Fruit fly (Drosophila melanogaster) whole organism, embryonic: ENCODE results near the gene Gld2.

ENCODE experiments used
- ATbp ChIP-seq: fragments of 200-800 bp; sonication (Bioruptor generic); optimal IDR thresholded peaks from 2 replicates; lab custom pipeline; 2017; ENCODE audit warnings: missing biosample characterization, mild to moderate bottlenecking, missing genetic modification characterization, missing genetic modification reagents
- Asciz ChIP-seq: fragments of 200-800 bp; sonication (Bioruptor generic); optimal IDR thresholded peaks from 2 replicates; lab custom pipeline; 2017; ENCODE audit warnings: missing biosample characterization, mild to moderate bottlenecking, missing genetic modification characterization, missing genetic modification reagents
- Awh ChIP-seq: fragments of 200-800 bp; sonication (Bioruptor generic); IDR thresholded peaks from 2 replicates; pipeline ENCODE4, ENCODE4 v1.3.6; 2022; ENCODE audit warnings: missing biosample characterization, missing genetic modification characterization
- BEAF-32 ChIP-seq: fragments of 200-800 bp; sonication (Bioruptor generic); optimal IDR thresholded peaks from 3 replicates; lab custom pipeline; 2017; ENCODE audit warnings: missing biosample characterization, missing genetic modification characterization, mild to moderate bottlenecking, moderate library complexity, missing genetic modification reagents
- BtbVII ChIP-seq: fragments of 200-800 bp; sonication (Bioruptor generic); optimal IDR thresholded peaks from 3 replicates; lab custom pipeline; 2017; ENCODE audit warnings: missing biosample characterization, mild to moderate bottlenecking, missing genetic modification characterization
- CG11456 ChIP-seq: fragments of 200-800 bp; sonication (Bioruptor generic); IDR thresholded peaks from 3 replicates; pipeline ENCODE4 v1.3.6; 2022; ENCODE audit warnings: missing biosample characterization, missing genetic modification characterization
- CG12236 ChIP-seq: fragments of 200-800 bp; sonication (Bioruptor generic); optimal IDR thresholded peaks from 2 replicates; lab custom pipeline; 2016; ENCODE audit warnings: missing biosample characterization, missing genetic modification characterization
- CG12299 ChIP-seq: fragments of 200-800 bp; sonication (Bioruptor generic); optimal IDR thresholded peaks from 2 replicates; lab custom pipeline; 2018; ENCODE audit warnings: missing biosample characterization, mild to moderate bottlenecking, missing genetic modification characterization
- CG14441 ChIP-seq: fragments of 200-800 bp; sonication (Bioruptor generic); IDR thresholded peaks from 2 replicates; pipeline ENCODE4 v1.3.6; 2022; ENCODE audit warnings: missing biosample characterization, missing genetic modification characterization
- CG1647 ChIP-seq: fragments of 200-800 bp; sonication (Bioruptor generic); optimal IDR thresholded peaks from 3 replicates; lab custom pipeline; 2016; ENCODE audit warnings: missing biosample characterization, missing genetic modification characterization
- CG17612 ChIP-seq: fragments of 200-800 bp; sonication (Bioruptor generic); IDR thresholded peaks from 2 replicates; pipeline ENCODE4 v1.3.6; 2022; ENCODE audit warnings: missing biosample characterization, missing genetic modification characterization
- CG17802 ChIP-seq: fragments of 200-800 bp; sonication (Bioruptor generic); optimal IDR thresholded peaks from 2 replicates; lab custom pipeline; 2018; ENCODE audit warnings: missing biosample characterization, mild to moderate bottlenecking, missing genetic modification characterization, moderate library complexity
- CG2875 ChIP-seq: fragments of 200-800 bp; sonication (Bioruptor generic); optimal IDR thresholded peaks from 2 replicates; lab custom pipeline; 2017; ENCODE audit warnings: missing biosample characterization, mild to moderate bottlenecking, missing genetic modification characterization, missing genetic modification reagents
- CG30403 ChIP-seq: fragments of 200-800 bp; sonication (Bioruptor generic); optimal IDR thresholded peaks from 3 replicates; lab custom pipeline; 2016; ENCODE audit warnings: missing biosample characterization, missing genetic modification characterization
- CG30431 ChIP-seq: fragments of 200-800 bp; sonication (Bioruptor generic); optimal IDR thresholded peaks from 2 replicates; lab custom pipeline; 2017; ENCODE audit warnings: missing biosample characterization, missing genetic modification characterization
- CG3065 ChIP-seq: fragments of 200-800 bp; sonication (Bioruptor generic); optimal IDR thresholded peaks from 2 replicates; lab custom pipeline; 2016; ENCODE audit warnings: missing biosample characterization, missing genetic modification characterization
- CG3281 ChIP-seq: fragments of 200-800 bp; sonication (Bioruptor generic); optimal IDR thresholded peaks from 3 replicates; lab custom pipeline; 2017; ENCODE audit warnings: missing biosample characterization, mild to moderate bottlenecking, missing genetic modification characterization
- CG4424 ChIP-seq: fragments of 200-800 bp; sonication (Bioruptor generic); optimal IDR thresholded peaks from 3 replicates; lab custom pipeline; 2016; ENCODE audit warnings: missing biosample characterization, missing genetic modification characterization
- CG9609 ChIP-seq: fragments of 200-800 bp; sonication (Bioruptor generic); optimal IDR thresholded peaks from 3 replicates; lab custom pipeline; 2016; ENCODE audit warnings: missing biosample characterization, missing genetic modification characterization
- CrebB ChIP-seq: fragments of 200-800 bp; sonication (Bioruptor generic); optimal IDR thresholded peaks from 3 replicates; lab custom pipeline; 2018; ENCODE audit warnings: missing biosample characterization, mild to moderate bottlenecking, missing genetic modification characterization
- Fer1 ChIP-seq: fragments of 200-800 bp; sonication (Bioruptor generic); optimal IDR thresholded peaks from 2 replicates; lab custom pipeline; 2017; ENCODE audit warnings: missing biosample characterization, mild to moderate bottlenecking, missing genetic modification characterization
- Hmr ChIP-seq: fragments of 200-800 bp; sonication (Bioruptor generic); optimal IDR thresholded peaks from 3 replicates; lab custom pipeline; 2017; ENCODE audit warnings: mild to moderate bottlenecking, missing biosample characterization, missing genetic modification reagents, missing genetic modification characterization
- Hr51 ChIP-seq, 2 experiments: fragments of 200-800 bp; sonication (Bioruptor generic); optimal IDR thresholded peaks; 2 replicates in 1 of 2; 3 replicates in 1 of 2; lab custom pipeline; 2016 to 2018; ENCODE audit warnings: missing biosample characterization in 2 of 2, missing genetic modification characterization in 2 of 2, mild to moderate bottlenecking in 1 of 2, moderate library complexity in 1 of 2
- MESR4 ChIP-seq: fragments of 200-800 bp; sonication (Bioruptor generic); optimal IDR thresholded peaks from 2 replicates; lab custom pipeline; 2018; ENCODE audit warnings: missing biosample characterization, mild to moderate bottlenecking, missing genetic modification characterization, moderate library complexity
- Mad ChIP-seq: fragments of 200-800 bp; sonication (Bioruptor generic); optimal IDR thresholded peaks from 2 replicates; lab custom pipeline; 2016; ENCODE audit warnings: missing biosample characterization, missing genetic modification characterization
- Mrtf ChIP-seq: fragments of 200-800 bp; sonication (Bioruptor generic); IDR thresholded peaks from 3 replicates; pipeline ENCODE4 v1.3.6; 2022; ENCODE audit warnings: missing biosample characterization, missing genetic modification characterization
- NFAT ChIP-seq: fragments of 200-800 bp; sonication (Bioruptor generic); IDR thresholded peaks from 2 replicates; pipeline ENCODE4 v1.3.6; 2022; ENCODE audit warnings: missing biosample characterization, missing genetic modification characterization
- Nf-YB ChIP-seq: fragments of 200-800 bp; sonication (Bioruptor generic); optimal IDR thresholded peaks from 3 replicates; lab custom pipeline; 2019; ENCODE audit warnings: missing biosample characterization, mild to moderate bottlenecking, missing genetic modification characterization, moderate library complexity
- Ravus ChIP-seq: fragments of 200-800 bp; sonication (Bioruptor generic); IDR thresholded peaks from 2 replicates; pipeline ENCODE4 v1.3.6; 2022; ENCODE audit warnings: missing biosample characterization, missing genetic modification characterization
- Scr ChIP-seq: fragments of 200-800 bp; sonication (Bioruptor generic); IDR thresholded peaks from 2 replicates; pipeline ENCODE4 v1.3.6; 2022; ENCODE audit warnings: missing biosample characterization, missing genetic modification characterization; ENCODE audit not compliant: partially characterized antibody
- TFAM ChIP-seq: fragments of 200-800 bp; sonication (Bioruptor generic); optimal IDR thresholded peaks from 2 replicates; lab custom pipeline; 2017; ENCODE audit warnings: missing biosample characterization, missing genetic modification characterization, inconsistent platforms
- abd-A ChIP-seq: fragments of 200-800 bp; sonication (Bioruptor generic); optimal IDR thresholded peaks from 3 replicates; lab custom pipeline; 2019; ENCODE audit warnings: missing biosample characterization, mild to moderate bottlenecking, missing genetic modification characterization, moderate library complexity
- ase ChIP-seq: fragments of 200-800 bp; sonication (Bioruptor generic); IDR thresholded peaks from 3 replicates; pipeline ENCODE4 v1.3.6; 2022; ENCODE audit warnings: missing biosample characterization, missing genetic modification characterization
- bbx ChIP-seq: fragments of 200-800 bp; sonication (Bioruptor generic); IDR thresholded peaks from 2 replicates; pipeline ENCODE4 v1.3.6; 2022; ENCODE audit warnings: missing biosample characterization, missing genetic modification characterization; ENCODE audit not compliant: partially characterized antibody
- cwo ChIP-seq: fragments of 200-800 bp; sonication (Bioruptor generic); optimal IDR thresholded peaks from 3 replicates; lab custom pipeline; 2017; ENCODE audit warnings: missing biosample characterization, missing genetic modification characterization, mild to moderate bottlenecking, moderate library complexity, missing genetic modification reagents
- exex ChIP-seq: fragments of 200-800 bp; sonication (Bioruptor generic); optimal IDR thresholded peaks from 4 replicates; lab custom pipeline; 2018; ENCODE audit warnings: missing biosample characterization, mild to moderate bottlenecking, missing genetic modification characterization, moderate library complexity
- fd96Cb ChIP-seq: fragments of 200-800 bp; sonication (Bioruptor generic); optimal IDR thresholded peaks from 2 replicates; lab custom pipeline; 2018; ENCODE audit warnings: missing biosample characterization, mild to moderate bottlenecking, missing genetic modification characterization, moderate library complexity
- gcm ChIP-seq: fragments of 200-800 bp; sonication (Bioruptor generic); optimal IDR thresholded peaks from 2 replicates; lab custom pipeline; 2019; ENCODE audit warnings: missing biosample characterization, mild to moderate bottlenecking, missing genetic modification characterization, moderate library complexity
- gsb-n ChIP-seq: fragments of 200-800 bp; sonication (Bioruptor generic); optimal IDR thresholded peaks from 3 replicates; lab custom pipeline; 2018; ENCODE audit warnings: missing biosample characterization, mild to moderate bottlenecking, missing genetic modification characterization
- jigr1 ChIP-seq: fragments of 200-800 bp; sonication (Bioruptor generic); IDR thresholded peaks from 3 replicates; pipeline ENCODE4 v1.3.6; 2022; ENCODE audit warnings: missing biosample characterization, missing genetic modification characterization
- mld ChIP-seq: fragments of 200-800 bp; sonication (Bioruptor generic); IDR thresholded peaks from 3 replicates; pipeline ENCODE4 v1.3.6; 2022; ENCODE audit warnings: missing biosample characterization, missing genetic modification characterization; ENCODE audit not compliant: partially characterized antibody
- rib ChIP-seq: fragments of 200-800 bp; sonication (Bioruptor generic); IDR thresholded peaks from 2 replicates; pipeline ENCODE4 v1.3.6; 2022; ENCODE audit warnings: missing biosample characterization, missing genetic modification characterization
- row ChIP-seq: fragments of 200-800 bp; sonication (Bioruptor generic); IDR thresholded peaks from 3 replicates; pipeline ENCODE4 v1.3.6; 2022; ENCODE audit warnings: missing biosample characterization, missing genetic modification characterization
- run ChIP-seq: fragments of 200-800 bp; sonication (Bioruptor generic); optimal IDR thresholded peaks from 3 replicates; lab custom pipeline; 2018; ENCODE audit warnings: missing biosample characterization, mild to moderate bottlenecking, missing genetic modification characterization
- sd ChIP-seq: fragments of 200-800 bp; sonication (Bioruptor generic); optimal IDR thresholded peaks from 3 replicates; lab custom pipeline; 2018; ENCODE audit warnings: missing biosample characterization, mild to moderate bottlenecking, missing genetic modification characterization, moderate library complexity
- shn ChIP-seq: fragments of 200-800 bp; sonication (Bioruptor generic); optimal IDR thresholded peaks from 3 replicates; lab custom pipeline; 2016; ENCODE audit warnings: missing biosample characterization, missing genetic modification characterization
- sr ChIP-seq: fragments of 200-800 bp; sonication (Bioruptor generic); IDR thresholded peaks from 3 replicates; pipeline ENCODE4 v1.3.6; 2022; ENCODE audit warnings: missing biosample characterization, missing genetic modification characterization
- sug ChIP-seq: fragments of 200-800 bp; optimal IDR thresholded peaks from 2 replicates; lab custom pipeline; 2019; ENCODE audit warnings: missing biosample characterization, mild to moderate bottlenecking, missing genetic modification characterization, moderate library complexity
- ttk ChIP-seq: fragments of 200-800 bp; sonication (Bioruptor generic); IDR thresholded peaks from 2 replicates; pipeline ENCODE4 v2.1.2; 2022; ENCODE audit warnings: missing biosample characterization, missing genetic modification characterization
- vfl ChIP-seq: fragments of 200-800 bp; sonication (Bioruptor generic); optimal IDR thresholded peaks from 2 replicates; lab custom pipeline; 2016; ENCODE audit warnings: missing biosample characterization, missing genetic modification characterization
- wor ChIP-seq: fragments of 200-800 bp; sonication (Bioruptor generic); IDR thresholded peaks from 2 replicates; pipeline ENCODE4 v1.3.6; 2022; ENCODE audit warnings: missing biosample characterization, missing genetic modification characterization

The Gld2 gene

dm6 chr3R:22236761-22237160 lies 25.1 kb downstream of the Gld2 start (continued):
- TF ChIP-seq shn (GFP tag; lab: Kevin White, UChicago) (no peak), Fer1 (peak; percentile 72), Scr (GFP tag; lab: Robert Waterston, UW) (no peak), mld (GFP tag; lab: Robert Waterston, UW) (no peak), CG1647 (GFP tag; lab: Kevin White, UChicago) (peak; percentile 33), rib (GFP tag; lab: Robert Waterston, UW) (no peak), gcm (GFP tag; lab: Kevin White, UChicago) (peak; percentile 1), TFAM (GFP tag; lab: Kevin White, UChicago) (no peak), CG12299 (tag; lab: Kevin White, UChicago) (peak; percentile 28), sug (tag; lab: Kevin White, UChicago) (peak; percentile 5), Nf-YB (GFP tag; lab: Kevin White, UChicago) (peak; percentile 21), Ravus (GFP tag; lab: Robert Waterston, UW) (no peak), CG3065 (GFP tag; lab: Kevin White, UChicago) (no peak), CG11456 (GFP tag; lab: Robert Waterston, UW) (no peak), jigr1 (no peak), Hr51 (GFP tag; optimal IDR thresholded peaks at IDR 0.05; lab: Kevin White, UChicago) (peak in 1 of 2 experiments; percentile 69), row (GFP tag; lab: Robert Waterston, UW) (peak; percentile 76), ATbp (GFP tag; lab: Kevin White, UChicago) (peak; percentile 45), sd (tag; lab: Kevin White, UChicago) (no peak), CG9609 (peak; percentile 18), NFAT (GFP tag; lab: Robert Waterston, UW) (no peak), exex (peak; percentile 9), Awh (GFP tag; lab: Robert Waterston, UW) (no peak), Asciz (GFP tag; lab: Kevin White, UChicago) (peak; percentile 39), abd-A (peak; percentile 87), cwo (GFP tag; lab: Kevin White, UChicago) (peak; percentile 59), vfl (GFP tag; lab: Kevin White, UChicago) (no peak), fd96Cb (tag; lab: Kevin White, UChicago) (peak; percentile 62), BtbVII (GFP tag; lab: Kevin White, UChicago) (peak; percentile 51), MESR4 (no peak), ttk (GFP tag; lab: Robert Waterston, UW) (0 out of 2 replicates have a peak, but pooled peaks have one; percentile 10), Hmr (GFP tag; lab: Kevin White, UChicago) (peak; percentile 68), run (peak; percentile 46), CG17612 (GFP tag; lab: Robert Waterston, UW) (no peak), CG2875 (peak; percentile 9), CG12236 (GFP tag; lab: Kevin White, UChicago) (no peak), CG4424 (GFP tag; lab: Kevin White, UChicago) (peak; percentile 48), wor (no peak), ase (GFP tag; lab: Robert Waterston, UW) (no peak), BEAF-32 (no peak), CG14441 (0 out of 2 replicates have a peak, but pooled peaks have one; percentile 15), bbx (GFP tag; lab: Robert Waterston, UW) (no peak), CG3281 (GFP tag; lab: Kevin White, UChicago) (peak; percentile 64), CrebB (tag; lab: Kevin White, UChicago) (no peak), sr (GFP tag; lab: Robert Waterston, UW) (no peak), CG17802 (tag; lab: Kevin White, UChicago) (no peak), CG30431 (GFP tag; lab: Kevin White, UChicago) (peak; percentile 28), Mrtf (GFP tag; lab: Robert Waterston, UW) (no peak), Mad (GFP tag; lab: Kevin White, UChicago) (no peak), CG30403 (peak; percentile 48), gsb-n (tag; lab: Kevin White, UChicago) (peak; percentile 49)
